Worm (Caenorhabditis elegans): ENCODE data around the gene C46A5.1.

The C46A5.1 gene

DNA sequence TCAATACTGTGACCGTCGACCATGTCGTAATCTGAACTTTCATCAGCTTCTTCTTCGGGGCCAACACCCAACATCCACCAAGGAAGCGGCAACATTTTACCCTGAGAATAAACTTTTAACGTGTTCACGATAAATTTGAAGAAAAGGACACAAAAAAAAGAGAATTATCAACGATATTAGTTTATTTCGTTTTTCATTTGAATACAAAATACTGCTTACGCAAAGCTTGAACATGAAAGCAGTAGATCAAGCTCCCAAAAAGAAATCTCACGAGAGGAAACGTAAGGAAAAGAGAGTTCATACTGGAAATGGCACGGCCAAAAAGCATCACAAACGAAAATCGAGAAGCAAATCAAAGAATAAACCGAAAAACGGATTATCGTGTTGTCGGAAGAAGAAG lies at the start of gene C46A5.1, which contains the start of gene C46A5.6:
Gene C46A5.1, plus strand, starts transcription at position 184 of the 400 bp plus-strand sequence.
Gene C46A5.6, minus strand, starts transcription at position 101 of the 400 bp plus-strand sequence.
- TF ChIP-seq nhr-28 (tag; optimal IDR thresholded peaks at IDR 0.05) (no peak), ceh-62 (tag; optimal IDR thresholded peaks at IDR 0.05) (no peak), saeg-2 (GFP tag; IDR thresholded peaks at IDR 0.05) (no peak), ztf-11 (tag; optimal IDR thresholded peaks at IDR 0.05) (no peak)

DNA sequence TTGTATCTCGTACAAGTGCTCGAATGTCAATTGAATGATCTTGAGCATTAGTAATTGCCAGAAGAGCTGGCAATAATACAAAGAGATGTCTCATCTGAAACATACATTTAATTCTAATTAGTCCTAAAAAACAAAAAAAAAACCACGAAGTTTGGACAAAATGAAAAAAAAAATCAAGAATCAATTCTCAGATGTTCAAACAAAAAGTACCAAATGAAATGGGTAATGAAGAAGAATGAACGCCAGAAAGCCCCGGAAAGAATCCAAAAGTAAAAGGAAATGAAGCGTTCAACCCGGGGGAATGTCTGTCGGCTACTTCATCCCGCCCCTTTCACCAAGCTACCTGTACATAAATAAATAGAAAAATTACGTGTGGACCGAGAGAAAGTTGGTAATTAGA lies 45.8 kb upstream of the C46A5.1 start, which contains the start of gene F33D4.6:
Gene F33D4.6, minus strand, starts transcription at position 101 of the 400 bp plus-strand sequence.
- TF ChIP-seq nhr-237 (tag; optimal IDR thresholded peaks at IDR 0.05) (no peak), R02D3.7 (tag; optimal IDR thresholded peaks at IDR 0.05) (no peak), lim-7 (GFP tag; IDR thresholded peaks at IDR 0.05) (no peak), lin-13 (GFP tag; optimal IDR thresholded peaks at IDR 0.05) (no peak), php-3 (GFP tag; IDR thresholded peaks at IDR 0.05) (no peak), lin-38 (GFP tag; IDR thresholded peaks at IDR 0.05) (no peak), ces-1 (GFP tag; optimal IDR thresholded peaks at IDR 0.05) (no peak), F44E2.7 (GFP tag; IDR thresholded peaks at IDR 0.05) (no peak), jun-1 (tag; optimal IDR thresholded peaks at IDR 0.05) (no peak), pqm-1 (tag; optimal IDR thresholded peaks at IDR 0.05) (no peak)

DNA sequence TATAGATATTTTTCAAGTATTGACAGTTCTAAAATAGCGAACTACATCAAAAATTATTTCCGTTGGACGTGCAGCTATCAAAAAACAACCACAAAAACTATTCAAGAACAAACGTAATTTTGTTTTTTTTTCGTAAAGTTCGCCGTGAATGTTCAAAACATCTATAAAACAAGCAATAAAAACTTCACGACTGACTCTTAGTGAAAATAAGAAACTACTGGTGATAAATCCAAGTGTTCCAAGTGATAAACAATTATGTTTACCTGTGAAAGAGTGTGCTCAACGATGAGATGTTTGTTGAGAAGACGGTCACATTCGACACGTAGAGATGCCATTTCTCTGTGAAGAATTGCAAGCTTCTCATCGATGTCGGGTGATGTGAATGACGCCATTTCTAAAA lies 40.9 kb upstream of the C46A5.1 start, which contains the start of gene C50F7.6:
Gene C50F7.6, minus strand, starts transcription at position 394 of the 400 bp plus-strand sequence.
- TF ChIP-seq daf-16 (GFP tag; optimal IDR thresholded peaks at IDR 0.05) (peak in 1 of 2 experiments; percentile 78), daf-16 (tag; optimal IDR thresholded peaks at IDR 0.05) (no peak), tag-97 (GFP tag; IDR thresholded peaks at IDR 0.05) (no peak), ZK337.2 (GFP tag; IDR thresholded peaks at IDR 0.05) (no peak), ctbp-1 (GFP tag; IDR thresholded peaks at IDR 0.05) (no peak), rbr-2 (tag; optimal IDR thresholded peaks at IDR 0.05) (no peak), mdl-1 (tag; optimal IDR thresholded peaks at IDR 0.05) (no peak)

DNA sequence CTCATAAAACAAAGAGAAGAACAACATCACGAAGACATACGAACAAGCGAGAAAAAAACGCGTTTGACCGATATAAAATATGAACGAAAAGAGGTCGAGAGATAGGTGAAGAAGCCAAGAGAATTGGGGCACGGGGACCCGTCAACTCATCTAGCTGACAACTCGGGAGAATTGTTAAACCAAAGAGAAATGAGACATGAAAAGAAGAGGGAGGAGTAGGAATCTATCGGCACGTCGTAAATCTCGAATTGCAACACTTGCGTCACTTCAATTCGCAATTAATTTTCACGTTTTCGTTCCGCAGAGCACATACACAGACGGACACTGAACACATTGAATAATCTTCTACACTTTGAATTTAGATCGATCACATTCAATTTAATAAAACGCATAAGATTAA lies 40.2 kb upstream of the C46A5.1 start:
- TF ChIP-seq unc-62 (GFP tag; optimal IDR thresholded peaks at IDR 0.05 in 1 of 2) (peak in 1 of 2 experiments; percentile 7), unc-62 (tag; optimal IDR thresholded peaks at IDR 0.05) (no peak), gei-8 (GFP tag; optimal IDR thresholded peaks at IDR 0.05) (no peak), unc-130 (GFP tag; optimal IDR thresholded peaks at IDR 0.05) (no peak), mdt-29 (GFP tag; IDR thresholded peaks at IDR 0.05) (no peak), mes-2 (tag; optimal IDR thresholded peaks at IDR 0.05; ENCODE audit: poor library complexity, severe bottlenecking) (no peak)

DNA sequence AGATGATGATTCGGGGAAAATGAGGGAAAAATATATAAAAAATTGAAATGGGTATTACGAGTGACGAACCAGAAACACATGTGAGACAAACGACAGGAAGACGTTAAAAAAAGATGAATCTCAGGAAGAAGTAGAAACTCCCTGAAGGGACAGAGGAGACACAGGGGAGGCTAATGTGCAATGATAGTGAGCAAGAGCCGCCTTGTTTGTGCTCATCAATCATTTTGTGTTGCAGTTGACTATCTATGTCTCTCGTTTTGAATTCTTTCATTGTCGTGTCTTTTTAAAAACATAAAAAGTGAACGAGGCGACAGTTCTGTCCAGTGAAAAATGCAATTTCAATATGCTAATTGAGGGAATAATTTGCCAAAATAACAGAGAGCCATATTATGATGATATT lies 38.8 kb upstream of the C46A5.1 start:
- TF ChIP-seq Y105C5A.15 (GFP tag; IDR thresholded peaks at IDR 0.05) = no peak
- peak in 1 of 2 experiments; percentile 14 for TF ChIP-seq unc-62 (GFP tag; optimal IDR thresholded peaks at IDR 0.05 in 1 of 2)
- no peak for TF ChIP-seq unc-62 (tag; optimal IDR thresholded peaks at IDR 0.05)
- TF ChIP-seq aha-1 (tag) = peak; percentile 69

DNA sequence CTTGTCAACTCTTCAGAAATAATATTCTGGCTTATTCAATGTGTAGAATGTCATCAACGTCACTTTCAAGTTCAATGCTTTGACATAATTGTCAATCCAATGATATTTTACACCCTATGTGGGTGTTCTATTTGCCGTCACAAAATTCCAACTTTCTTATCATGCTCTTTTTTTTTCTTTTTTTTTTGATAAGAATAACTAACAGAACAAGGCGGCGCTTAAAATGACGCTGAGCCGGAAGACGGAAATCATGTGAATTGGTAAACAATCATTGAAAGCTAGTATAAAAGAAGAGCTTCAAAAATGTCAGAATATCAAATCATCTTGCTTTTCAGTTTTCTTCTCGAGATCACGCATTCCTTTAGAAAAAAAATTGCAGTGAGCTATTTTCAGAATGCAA lies 37.4 kb upstream of the C46A5.1 start, which contains the start of gene C50F7.5:
Gene C50F7.5, plus strand, starts transcription at position 395 of the 400 bp plus-strand sequence.
- TF ChIP-seq fkh-10 (GFP tag; optimal IDR thresholded peaks at IDR 0.05) (no peak), pqm-1 (tag; optimal IDR thresholded peaks at IDR 0.05) (peak; percentile 68), dve-1 (tag; optimal IDR thresholded peaks at IDR 0.05; ENCODE audit: insufficient read depth) (peak; percentile 40), nhr-25 (tag; optimal IDR thresholded peaks at IDR 0.05; ENCODE audit: borderline replicate concordance, insufficient read depth) (no peak)
